Fruit fly (Drosophila melanogaster) whole organism: Measurements from ENCODE around the gene inaF-B.
"Not testable (repeated sequence)": the region's sequence is repeated elsewhere in the genome, so short reads cannot be mapped to it uniquely, and the experiment has no call there.

Experiments used
- CG8478 ChIP-seq: fragments of >200 bp; optimal IDR thresholded peaks from 2 replicates; lab custom pipeline; 2018; ENCODE audit warnings: inconsistent platforms
- Dll ChIP-seq: fragments of >200 bp; optimal IDR thresholded peaks from 2 replicates; lab custom pipeline; 2017
- EcR ChIP-seq, 2 experiments: fragments of >200 bp; optimal IDR thresholded peaks; 2 replicates each; lab custom pipeline; 2017; ENCODE audit warnings: missing biosample characterization in 2 of 2, missing genetic modification characterization in 2 of 2, missing genetic modification reagents in 2 of 2
- pan ChIP-seq: fragments of >200 bp; optimal IDR thresholded peaks from 2 replicates; lab custom pipeline; 2017
- psq ChIP-seq: fragments of >200 bp; optimal IDR thresholded peaks from 2 replicates; lab custom pipeline; 2017
- usp ChIP-seq: fragments of >200 bp; optimal IDR thresholded peaks from 2 replicates; lab custom pipeline; 2017; ENCODE audit warnings: missing biosample characterization, missing genetic modification characterization, mixed read lengths

inaF-B gene

DNA sequence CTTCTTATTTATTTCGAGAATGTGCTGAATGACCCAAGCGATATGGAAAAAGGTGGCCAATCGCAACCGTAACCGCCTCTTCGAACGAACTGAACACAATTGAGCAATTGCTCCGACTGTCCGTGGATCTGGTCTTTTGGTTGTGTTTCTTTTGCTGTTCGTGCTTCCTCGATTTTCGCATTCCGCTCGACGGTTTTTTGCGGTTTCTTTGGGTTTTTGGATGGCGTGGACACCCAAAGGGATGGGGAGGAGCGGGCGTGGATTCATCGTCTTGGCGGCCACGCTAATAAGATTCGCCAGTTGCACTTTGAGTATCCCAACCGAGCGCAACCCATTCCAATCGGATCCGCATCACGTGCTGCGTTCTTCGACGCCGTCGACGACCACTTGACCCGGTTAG, at the start of gene inaF-B:
Gene inaF-B (minus strand): TSS at position 101 of the 400 bp plus-strand sequence.
- TF ChIP-seq Dll (lab: Kevin White, UChicago) (no peak), psq (lab: Kevin White, UChicago) (no peak), CG8478 (no peak), usp (no peak), EcR (GFP tag; optimal IDR thresholded peaks at IDR 0.05; lab: Kevin White, UChicago) (no peak), pan (no peak)

DNA sequence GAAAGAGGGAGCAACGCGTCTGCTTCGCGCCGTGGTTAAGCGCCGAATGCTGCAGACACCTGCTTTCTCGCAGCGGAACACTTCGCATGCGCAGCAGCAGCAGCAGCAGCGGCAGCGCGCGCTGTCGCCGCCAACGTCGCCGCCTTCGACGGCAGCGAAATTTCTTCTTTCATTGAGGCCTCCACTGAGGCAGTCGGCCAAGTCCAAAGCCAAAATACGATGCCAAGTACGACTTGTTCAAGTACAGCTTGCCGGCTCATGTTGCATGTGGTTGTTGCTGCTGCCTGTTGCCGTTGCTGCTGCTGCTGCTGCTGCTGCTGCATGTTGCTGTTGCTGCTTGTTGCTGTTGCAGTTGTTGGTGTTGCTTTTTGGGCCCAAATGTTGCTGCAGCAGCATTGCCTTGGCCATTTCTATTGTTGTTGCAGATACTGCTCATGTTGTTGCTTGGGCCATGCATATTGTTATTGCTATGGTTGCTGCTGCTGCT, 46.2 kb upstream of the inaF-B start, which contains the start of gene dy:
Gene dy (minus strand): TSS at position 51 of the 487 bp plus-strand sequence.
- TF ChIP-seq EcR (GFP tag; optimal IDR thresholded peaks at IDR 0.05; lab: Kevin White, UChicago) = no peak
- TF ChIP-seq pan = no peak
- no peak for TF ChIP-seq Dll (lab: Kevin White, UChicago)
- no peak for TF ChIP-seq CG8478
- TF ChIP-seq usp = no peak
- TF ChIP-seq psq (lab: Kevin White, UChicago) = no peak

DNA sequence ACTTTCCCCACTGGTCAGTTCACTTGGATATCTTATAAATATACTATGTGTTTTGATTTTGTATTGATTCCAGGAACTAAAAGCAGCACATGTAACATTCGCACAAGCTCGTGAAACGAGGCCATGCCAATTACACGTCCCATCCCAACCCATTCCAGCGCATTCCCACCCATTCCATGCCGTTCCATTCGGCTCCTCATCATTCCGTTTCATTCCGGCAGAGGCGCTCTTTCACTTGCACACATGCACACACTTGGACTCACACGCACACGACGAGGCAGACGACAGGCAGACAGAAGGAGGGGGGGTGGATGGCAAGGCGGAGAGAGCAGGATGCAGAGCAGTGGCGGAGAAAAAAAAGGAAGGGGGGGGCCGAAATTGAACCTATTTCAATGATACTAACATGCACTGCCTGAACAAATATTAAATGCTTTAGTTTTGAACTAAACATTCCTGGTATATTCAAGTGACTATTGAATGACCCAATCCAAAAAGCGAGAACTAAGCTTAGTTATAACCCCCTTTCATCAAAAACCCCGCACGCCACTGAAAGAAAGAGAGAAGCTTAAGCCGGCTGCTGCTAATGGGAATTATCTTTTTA, 43.5 kb upstream of the inaF-B start:
- TF ChIP-seq usp (no peak), pan (no peak), Dll (lab: Kevin White, UChicago) (no peak), CG8478 (no peak), psq (lab: Kevin White, UChicago) (no peak)

DNA sequence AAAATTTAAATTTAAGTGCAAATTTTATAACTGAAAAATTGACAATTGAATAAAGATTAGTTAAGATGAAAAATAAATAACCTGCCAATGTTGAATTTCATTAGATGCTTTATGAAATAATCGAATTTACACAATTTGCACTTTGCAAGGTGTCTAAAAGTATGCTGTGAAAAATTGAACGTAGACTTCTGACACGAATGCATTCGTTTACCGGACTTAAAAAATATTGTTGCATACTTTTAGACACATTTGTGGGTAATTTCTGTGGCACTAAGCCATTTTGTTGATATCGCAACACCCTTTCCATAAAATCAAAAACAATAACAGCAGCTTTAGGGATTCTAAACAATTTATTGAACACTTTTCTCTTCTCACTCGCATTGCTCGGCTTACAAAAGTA, 36.9 kb upstream of the inaF-B start:
- TF ChIP-seq Dll (lab: Kevin White, UChicago) = no peak

DNA sequence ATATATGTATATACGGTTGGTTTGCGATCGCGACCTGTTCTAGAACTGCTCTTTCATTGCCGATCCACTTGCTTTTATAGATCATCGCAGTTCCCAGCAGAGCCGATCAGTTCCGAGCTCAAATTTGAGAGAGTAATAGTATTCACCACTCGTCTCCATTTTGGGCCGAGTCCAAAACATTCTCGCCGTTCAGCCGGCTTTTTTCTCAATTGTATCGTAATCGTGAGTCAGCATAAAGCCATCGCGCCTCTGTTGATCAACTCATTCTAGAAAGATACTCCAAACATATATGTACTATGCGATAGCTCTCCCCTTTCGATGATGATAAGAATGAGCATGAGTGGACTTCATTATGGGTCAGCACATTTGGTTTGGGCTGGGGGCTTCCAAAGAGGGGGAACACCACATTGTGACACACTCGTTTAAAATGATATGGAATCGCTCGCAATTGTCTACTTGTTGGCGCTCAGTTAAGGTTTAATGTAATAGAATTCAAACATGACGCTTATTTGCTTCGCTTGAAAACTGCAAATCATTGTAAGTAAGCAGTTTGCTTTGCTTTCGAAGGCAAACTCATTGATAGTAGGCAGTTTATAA, 32.1 kb upstream of the inaF-B start, which contains the start of gene CG9360:
Gene CG9360 (minus strand): TSS at position 51 of the 597 bp plus-strand sequence.
- no peak for TF ChIP-seq psq (lab: Kevin White, UChicago)
- no peak for TF ChIP-seq usp

DNA sequence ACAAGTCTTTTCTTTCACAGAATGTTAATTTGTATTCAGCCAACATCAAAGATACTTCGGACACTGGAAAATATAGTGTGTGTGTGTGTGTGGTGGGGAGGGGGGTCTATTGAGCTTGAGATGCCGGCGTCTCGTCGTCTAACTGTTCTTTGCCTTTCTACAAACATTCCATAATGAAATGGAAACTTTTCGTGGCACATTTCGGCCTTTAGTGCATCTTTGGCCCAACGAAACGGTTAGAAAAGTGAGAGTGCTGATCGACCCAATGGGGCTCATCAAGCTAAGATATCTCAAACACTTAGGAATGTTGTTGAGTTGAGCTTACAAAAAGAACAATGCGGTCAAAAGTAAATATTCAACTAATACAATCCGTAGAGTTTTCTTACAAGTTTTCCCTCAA, 24.3 kb upstream of the inaF-B start:
- TF ChIP-seq CG8478 (no peak), pan (no peak), usp (no peak), Dll (lab: Kevin White, UChicago) (no peak), psq (lab: Kevin White, UChicago) (no peak), EcR (GFP tag; optimal IDR thresholded peaks at IDR 0.05; lab: Kevin White, UChicago) (no peak)

DNA sequence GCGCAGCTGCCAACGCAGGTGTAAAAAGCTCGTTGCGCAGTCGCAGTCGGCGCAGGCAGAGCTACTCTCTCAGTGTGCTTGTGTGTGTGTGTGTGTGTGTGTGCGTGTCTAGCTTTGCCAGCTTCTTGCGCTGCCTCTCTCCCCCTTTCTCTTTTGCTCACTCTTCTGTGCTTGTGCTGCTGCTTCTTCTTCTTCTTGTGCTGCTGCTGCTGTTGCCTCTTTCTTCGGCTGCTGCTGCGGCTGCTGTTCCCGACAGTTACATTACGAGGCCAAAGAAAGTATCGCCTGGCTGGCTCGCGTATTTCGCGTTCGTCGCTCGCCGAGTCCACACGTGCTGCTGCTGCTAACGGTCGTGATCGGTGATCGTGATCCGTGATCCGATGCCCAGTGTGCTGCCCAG, 21.4 kb upstream of the inaF-B start, which contains the start of gene m:
Gene m (plus strand): TSS at position 301 of the 400 bp plus-strand sequence.
- not testable (repeated sequence) for TF ChIP-seq CG8478; psq (lab: Kevin White, UChicago); Dll (lab: Kevin White, UChicago)

DNA sequence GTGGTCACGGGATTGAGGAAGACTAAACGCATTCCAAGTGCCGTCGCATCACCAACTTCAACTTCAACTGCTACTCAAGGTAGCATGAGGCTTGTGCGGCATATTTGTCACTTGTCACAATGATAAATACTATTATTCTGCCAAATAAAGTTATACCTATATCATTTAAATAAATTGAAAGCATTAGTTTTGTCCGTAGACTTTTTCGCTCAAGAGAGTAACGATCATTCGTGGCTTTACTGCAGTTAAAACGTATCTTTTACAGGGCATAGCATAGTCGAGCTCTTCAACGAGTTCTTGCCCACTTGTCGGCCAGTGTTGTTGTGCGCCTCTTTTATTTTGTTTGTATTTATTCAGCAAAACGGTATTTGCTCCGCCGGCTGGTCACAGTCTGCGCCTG, 3.9 kb upstream of the inaF-B start:
- no peak for TF ChIP-seq psq (lab: Kevin White, UChicago)
- TF ChIP-seq pan = no peak

DNA sequence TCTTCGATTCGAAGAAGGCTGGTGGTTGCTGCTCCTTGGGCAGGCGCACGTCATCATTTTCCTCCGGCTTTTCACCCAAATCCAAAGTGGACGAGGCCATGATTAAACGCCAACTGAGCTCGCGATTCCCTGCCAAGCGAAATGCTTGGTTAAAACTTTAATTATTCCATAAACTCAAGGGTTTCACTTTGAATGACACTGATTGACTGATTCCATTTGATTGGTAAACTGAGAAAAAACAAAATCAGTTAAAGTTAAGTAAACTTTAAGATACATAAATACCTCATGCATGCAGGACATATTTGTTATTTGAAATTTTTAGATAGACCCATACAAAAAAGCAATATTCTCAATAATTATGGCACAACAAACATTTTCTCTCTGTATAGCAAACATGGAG, 1.2 kb upstream of the inaF-B start, which contains the start of gene inaF-A:
Gene inaF-A (minus strand): TSS at position 101 of the 400 bp plus-strand sequence.
- TF ChIP-seq EcR (GFP tag; optimal IDR thresholded peaks at IDR 0.05; lab: Kevin White, UChicago) (no peak), usp (no peak), Dll (lab: Kevin White, UChicago) (no peak), pan (no peak), psq (lab: Kevin White, UChicago) (no peak), CG8478 (no peak)

DNA sequence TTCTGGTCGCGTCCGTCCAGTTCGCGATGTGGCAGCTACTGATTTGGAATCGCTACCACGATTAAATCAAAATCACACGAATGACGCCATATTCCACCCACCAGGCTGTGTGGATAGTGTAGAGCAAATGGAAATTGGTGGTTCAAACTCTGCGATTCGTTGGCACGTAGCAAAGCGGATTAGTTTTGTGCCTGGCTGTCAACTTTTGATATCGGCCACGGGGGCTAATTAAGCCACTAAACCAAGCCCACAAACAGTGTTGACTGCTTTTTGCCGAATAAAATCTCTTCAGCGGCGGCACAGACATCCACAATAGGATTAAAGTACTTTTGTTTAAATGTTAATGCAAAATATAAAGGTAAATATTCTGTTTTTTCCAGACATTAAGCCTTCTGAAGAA, 905 bp downstream of the inaF-B start, which contains the start of gene inaF-C:
Gene inaF-C (minus strand): TSS at position 101 of the 400 bp plus-strand sequence.
- no peak for TF ChIP-seq pan
- TF ChIP-seq EcR (GFP tag; optimal IDR thresholded peaks at IDR 0.05; lab: Kevin White, UChicago) = no peak
- no peak for TF ChIP-seq CG8478
- TF ChIP-seq Dll (lab: Kevin White, UChicago) = no peak
- TF ChIP-seq psq (lab: Kevin White, UChicago) = no peak
- TF ChIP-seq usp = no peak

DNA sequence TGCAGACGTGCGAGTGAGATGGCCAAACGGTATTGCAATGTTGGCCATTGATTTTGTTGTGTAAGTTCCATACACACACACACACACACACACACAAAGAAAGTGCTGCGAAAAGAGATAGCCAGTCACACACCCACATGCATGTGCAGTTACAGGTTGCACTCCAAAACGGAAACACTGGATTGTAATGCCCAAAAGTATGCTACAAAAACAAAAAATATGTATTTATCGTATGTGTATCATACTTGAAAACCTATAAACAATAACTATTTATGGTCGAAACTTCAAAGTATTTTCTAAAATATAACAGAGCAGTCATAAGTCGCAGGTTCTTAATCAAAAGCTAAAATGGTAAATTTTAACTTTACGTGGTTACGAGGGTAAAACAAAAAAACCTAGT, 2.6 kb downstream of the inaF-B start:
- TF ChIP-seq EcR (GFP tag; optimal IDR thresholded peaks at IDR 0.05; lab: Kevin White, UChicago) = no peak
- no peak for TF ChIP-seq usp
- no peak for TF ChIP-seq psq (lab: Kevin White, UChicago)
- no peak for TF ChIP-seq CG8478
- no peak for TF ChIP-seq Dll (lab: Kevin White, UChicago)
- TF ChIP-seq pan = no peak

DNA sequence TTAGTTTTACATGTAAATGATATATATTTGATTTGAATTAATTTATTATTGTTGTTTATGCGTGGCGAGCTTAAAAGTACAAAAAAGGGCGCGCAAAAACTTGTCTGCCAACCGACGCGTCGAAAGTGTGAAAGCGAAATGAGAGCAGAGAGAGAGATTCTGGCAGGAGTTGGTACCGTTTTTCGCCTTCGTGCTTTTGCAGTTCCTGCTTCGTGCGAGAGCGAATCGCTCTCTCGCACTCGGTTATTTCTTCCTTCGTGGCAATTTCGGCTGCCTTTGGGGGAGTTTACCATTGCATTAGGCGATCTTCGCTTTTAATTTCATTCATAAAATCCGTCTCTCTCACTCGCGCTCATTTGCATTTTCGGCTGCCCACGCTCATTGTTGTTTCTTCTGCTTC, 3.6 kb downstream of the inaF-B start, which contains the start of gene inaF-D:
Gene inaF-D (minus strand): TSS at position 101 of the 400 bp plus-strand sequence.
- TF ChIP-seq CG8478 = no peak
- no peak for TF ChIP-seq psq (lab: Kevin White, UChicago)
- TF ChIP-seq EcR (GFP tag; optimal IDR thresholded peaks at IDR 0.05; lab: Kevin White, UChicago) = no peak
- TF ChIP-seq usp = no peak

DNA sequence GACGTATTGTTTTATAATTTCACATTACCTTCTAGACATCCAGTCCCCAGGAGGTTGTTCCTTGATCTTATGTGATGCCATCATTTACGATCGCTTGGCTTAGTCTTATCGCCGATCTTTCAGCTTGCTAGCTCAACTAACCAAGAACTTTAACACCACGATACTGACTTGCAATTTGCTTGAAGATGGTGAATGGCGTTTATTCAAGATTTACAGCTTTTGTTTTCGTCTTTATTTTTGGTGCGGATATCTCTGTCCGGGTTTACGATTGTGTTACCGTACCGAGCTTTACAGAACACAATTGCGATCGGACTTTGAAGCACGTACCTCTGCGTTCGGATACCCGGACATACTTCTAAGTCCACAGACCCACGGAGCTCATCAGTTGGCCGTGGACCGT, 8.6 kb downstream of the inaF-B start, which contains the start of gene CG15221:
Gene CG15221 (plus strand): TSS at position 301 of the 400 bp plus-strand sequence.
- TF ChIP-seq Dll (lab: Kevin White, UChicago) = no peak
- no peak for TF ChIP-seq psq (lab: Kevin White, UChicago)
- TF ChIP-seq usp = no peak
- no peak for TF ChIP-seq EcR (GFP tag; optimal IDR thresholded peaks at IDR 0.05; lab: Kevin White, UChicago)
- no peak for TF ChIP-seq CG8478
- no peak for TF ChIP-seq pan
